Worm (Caenorhabditis elegans): ENCODE measurements around the gene srd-8.

DNA sequence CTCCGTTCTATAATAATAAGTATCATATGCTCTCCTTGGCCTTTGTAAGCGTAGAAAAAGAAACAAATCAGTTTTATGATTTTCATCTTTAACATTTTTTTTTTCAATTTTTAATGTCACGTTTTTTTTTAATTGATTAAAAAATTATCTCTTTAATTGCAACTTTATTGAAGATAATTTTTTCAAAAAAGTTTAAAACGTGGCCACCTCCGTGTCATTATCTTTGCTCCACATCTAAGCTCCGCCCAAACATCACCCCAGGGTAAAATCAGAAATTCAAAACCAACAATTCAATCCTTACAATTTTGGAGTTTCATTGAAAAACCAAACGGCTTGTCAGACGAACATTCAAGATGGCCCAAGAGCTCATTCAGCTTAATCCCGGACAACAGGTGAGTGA, 13.8 kb downstream of the srd-8 start, which contains the start of gene ttbk-8.2:
- TF ChIP-seq vab-7 (GFP tag; IDR thresholded peaks at IDR 0.05), result no peak
- TF ChIP-seq daf-19 (GFP tag; conservative IDR thresholded peaks at IDR 0.05), result no peak
- no peak for TF ChIP-seq unc-130 (GFP tag; optimal IDR thresholded peaks at IDR 0.05)
- no peak for TF ChIP-seq Y75B8A.6 (GFP tag; IDR thresholded peaks at IDR 0.05)
- TF ChIP-seq saeg-2 (GFP tag; IDR thresholded peaks at IDR 0.05), result no peak
- no peak for TF ChIP-seq snpc-1.2 (GFP tag; IDR thresholded peaks at IDR 0.05)
- TF ChIP-seq nhr-25 (tag; optimal IDR thresholded peaks at IDR 0.05; ENCODE audit: borderline replicate concordance, insufficient read depth), result no peak
- no peak for TF ChIP-seq aha-1 (tag)
- TF ChIP-seq ceh-32 (tag; optimal IDR thresholded peaks at IDR 0.05; ENCODE audit: poor library complexity), result no peak
- no peak for TF ChIP-seq F49E8.2 (tag; optimal IDR thresholded peaks at IDR 0.05; ENCODE audit: borderline replicate concordance)
- no peak for TF ChIP-seq mdl-1 (tag; optimal IDR thresholded peaks at IDR 0.05)
- no peak for TF ChIP-seq unc-62 (GFP tag; optimal IDR thresholded peaks at IDR 0.05 in 1 of 2)
- TF ChIP-seq unc-62 (tag; optimal IDR thresholded peaks at IDR 0.05), result no peak

All from whole organism, L4 larva.